Worm (Caenorhabditis elegans): ENCODE measurements around the gene srg-28.

srg-28 gene

ce11 chrV:5336884-5337283 is 2.2 kb downstream of the srg-28 start, which contains the start of gene srg-29:
TSS of gene srg-29 (plus strand) at chrV:5337184.
- no peak for TF ChIP-seq unc-62 (GFP tag; optimal IDR thresholded peaks at IDR 0.05)

- TF ChIP-seq unc-62 (GFP tag; optimal IDR thresholded peaks at IDR 0.05) = no peak
Observed at ce11 chrV:5339497-5339896, 4.8 kb downstream of the srg-28 start, which contains the start of gene srg-27. TSS of gene srg-27 (plus strand) at chrV:5339797.

DNA sequence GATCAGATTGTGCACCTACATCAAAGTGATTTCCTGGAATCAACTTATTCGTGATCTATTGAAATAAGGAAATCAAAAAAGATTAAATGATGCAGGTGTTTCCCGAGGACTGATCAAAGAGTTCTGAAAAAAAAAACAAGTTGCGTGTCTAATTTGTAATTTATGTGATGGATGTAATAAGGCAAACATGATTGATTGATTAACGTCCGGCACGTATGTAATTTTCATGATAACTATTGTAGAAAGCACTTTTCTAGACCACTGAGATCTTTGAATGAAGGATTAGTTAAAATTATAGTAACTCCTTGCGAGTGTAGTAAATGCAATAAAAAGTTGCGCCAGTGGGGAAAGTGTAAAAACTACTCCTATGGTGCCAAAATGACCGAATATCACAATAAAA is 10.7 kb downstream of the srg-28 start, which contains the start of gene srg-25:
Gene srg-25 (minus strand): TSS at position 101 of the 400 bp plus-strand sequence.
- no peak for TF ChIP-seq unc-62 (GFP tag; optimal IDR thresholded peaks at IDR 0.05)

DNA sequence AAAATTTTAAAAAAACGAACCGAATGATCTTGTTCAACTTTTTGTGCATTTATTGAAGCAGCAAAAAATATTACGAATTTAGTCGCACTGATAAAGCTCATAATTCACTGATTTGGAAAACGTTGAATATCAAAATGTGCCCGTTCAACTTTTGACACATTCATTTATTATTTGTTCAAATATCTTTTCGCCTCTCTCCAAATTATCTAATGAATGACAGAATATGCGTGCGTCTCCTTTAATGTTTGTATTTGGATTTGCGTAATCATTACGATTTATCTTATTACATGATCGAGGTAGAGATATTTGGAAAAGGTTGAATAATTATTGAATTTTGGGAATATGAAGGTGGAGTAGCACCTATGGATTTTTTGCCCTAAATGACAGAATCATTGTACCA is 14.8 kb downstream of the srg-28 start, which contains the start of gene T09D3.3:
Gene T09D3.3 (minus strand): TSS at position 101 of the 400 bp plus-strand sequence.
- no peak for TF ChIP-seq unc-62 (GFP tag; optimal IDR thresholded peaks at IDR 0.05)

ce11 chrV:5351483-5351882 is 16.8 kb downstream of the srg-28 start, which contains the start of gene srd-9:
TSS of gene srd-9 (plus strand) at chrV:5351783.
- no peak for TF ChIP-seq unc-62 (GFP tag; optimal IDR thresholded peaks at IDR 0.05)

DNA sequence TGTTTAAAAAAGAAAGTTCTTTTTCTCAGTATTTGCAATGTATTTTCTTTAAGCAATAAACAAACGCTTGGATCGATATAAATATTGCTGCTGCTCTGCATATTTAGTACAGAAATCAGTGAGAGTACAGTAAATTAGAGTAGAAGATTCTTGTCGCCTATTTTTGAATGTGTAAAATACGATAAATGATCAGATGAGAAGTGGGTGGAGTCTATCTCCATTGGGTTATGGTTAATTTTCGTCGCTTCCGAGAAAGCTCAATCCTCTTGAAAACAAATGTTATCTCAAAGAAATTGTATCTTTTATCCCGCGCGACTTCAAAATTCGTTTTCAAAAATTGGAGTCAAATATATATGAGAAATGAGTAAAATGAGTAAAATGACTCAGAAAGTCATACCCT is 24.1 kb downstream of the srg-28 start, which contains the start of gene nhr-216:
Gene nhr-216 (minus strand): TSS at position 101 of the 400 bp plus-strand sequence.
- no peak for TF ChIP-seq unc-62 (GFP tag; optimal IDR thresholded peaks at IDR 0.05)

ce11 chrV:5362220-5362619 is 27.5 kb downstream of the srg-28 start:
- no peak for TF ChIP-seq unc-62 (GFP tag; optimal IDR thresholded peaks at IDR 0.05)

ce11 chrV:5364863-5365262 is 30.2 kb downstream of the srg-28 start, which contains the start of gene T09D3.8:
TSS of gene T09D3.8 (plus strand) at chrV:5365163.
- no peak for TF ChIP-seq unc-62 (GFP tag; optimal IDR thresholded peaks at IDR 0.05)

ce11 chrV:5368792-5369191 is 34.1 kb downstream of the srg-28 start, which contains the start of gene T09D3.9:
TSS of gene T09D3.9 (minus strand) at chrV:5368892.
- TF ChIP-seq unc-62 (GFP tag; optimal IDR thresholded peaks at IDR 0.05) = no peak

DNA sequence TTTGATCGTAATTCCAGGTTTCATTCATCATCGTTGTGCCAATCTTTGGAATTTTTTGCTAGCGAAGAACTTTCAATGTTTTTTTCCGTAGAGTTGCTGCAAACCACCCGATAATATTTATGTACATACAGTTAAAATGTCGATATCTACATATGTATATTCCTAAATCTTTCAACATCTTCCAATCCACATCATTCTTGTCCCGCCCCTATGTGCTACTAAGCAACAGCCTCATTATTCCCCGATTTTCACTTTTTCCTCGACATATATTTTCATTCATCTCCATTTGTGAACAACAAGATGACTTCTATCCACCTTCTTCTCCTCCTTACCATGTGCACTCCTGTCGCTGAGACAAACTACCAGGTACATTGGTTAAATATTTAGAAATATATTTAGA is 37.4 kb downstream of the srg-28 start, which contains the start of gene C35A11.3:
Gene C35A11.3 (plus strand): TSS at position 301 of the 400 bp plus-strand sequence.
- TF ChIP-seq unc-62 (GFP tag; optimal IDR thresholded peaks at IDR 0.05) = no peak
